Fruit fly (Drosophila melanogaster) whole organism, embryonic: ENCODE measurements around the gene c12.1.

Experiments used
- CG1233 ChIP-seq: fragments of 200-800 bp; sonication (Bioruptor generic); optimal IDR thresholded peaks from 4 replicates; lab custom pipeline; 2018; ENCODE audit warnings: missing biosample characterization, mild to moderate bottlenecking, missing genetic modification characterization
- CG12659 ChIP-seq: fragments of 200-800 bp; sonication (Bioruptor generic); optimal IDR thresholded peaks from 3 replicates; lab custom pipeline; 2017; ENCODE audit warnings: mild to moderate bottlenecking, missing biosample characterization, missing genetic modification reagents, missing genetic modification characterization
- CG13296 ChIP-seq: fragments of 200-800 bp; sonication (Bioruptor generic); optimal IDR thresholded peaks from 3 replicates; lab custom pipeline; 2018; ENCODE audit warnings: missing biosample characterization, mild to moderate bottlenecking, missing genetic modification characterization
- CG14050 ChIP-seq: fragments of 200-800 bp; sonication (Bioruptor generic); IDR thresholded peaks from 3 replicates; pipeline ENCODE4 v1.3.6; 2022; ENCODE audit warnings: missing biosample characterization, missing genetic modification characterization
- CG14860 ChIP-seq: fragments of 200-800 bp; sonication (Bioruptor generic); IDR thresholded peaks from 3 replicates; pipeline ENCODE4 v1.3.6; 2022; ENCODE audit warnings: missing biosample characterization, missing genetic modification characterization; ENCODE audit not compliant: partially characterized antibody
- CG1647 ChIP-seq: fragments of 200-800 bp; sonication (Bioruptor generic); optimal IDR thresholded peaks from 3 replicates; lab custom pipeline; 2016; ENCODE audit warnings: missing biosample characterization, missing genetic modification characterization
- CG17359 ChIP-seq: fragments of 200-800 bp; sonication (Bioruptor generic); optimal IDR thresholded peaks from 3 replicates; lab custom pipeline; 2018; ENCODE audit warnings: missing biosample characterization, mild to moderate bottlenecking, missing genetic modification characterization, moderate library complexity
- CG17385 ChIP-seq: fragments of 200-800 bp; sonication (Bioruptor generic); optimal IDR thresholded peaks from 3 replicates; lab custom pipeline; 2018; ENCODE audit warnings: missing biosample characterization, mild to moderate bottlenecking, missing genetic modification characterization
- CG18011 ChIP-seq: fragments of 200-800 bp; sonication (Bioruptor generic); optimal IDR thresholded peaks from 2 replicates; lab custom pipeline; 2017; ENCODE audit warnings: missing biosample characterization, missing genetic modification characterization, mild to moderate bottlenecking, moderate library complexity, missing genotype
- CG18262 ChIP-seq: fragments of 200-800 bp; optimal IDR thresholded peaks from 3 replicates; lab custom pipeline; 2019; ENCODE audit warnings: missing biosample characterization, mild to moderate bottlenecking, missing genetic modification characterization, moderate library complexity
- CG30403 ChIP-seq: fragments of 200-800 bp; sonication (Bioruptor generic); optimal IDR thresholded peaks from 3 replicates; lab custom pipeline; 2016; ENCODE audit warnings: missing biosample characterization, missing genetic modification characterization
- CG31365 ChIP-seq: fragments of 200-800 bp; sonication (Bioruptor generic); optimal IDR thresholded peaks from 2 replicates; lab custom pipeline; 2018; ENCODE audit warnings: missing biosample characterization, mild to moderate bottlenecking, missing genetic modification characterization
- CG3838 ChIP-seq: fragments of 200-800 bp; sonication (Bioruptor generic); optimal IDR thresholded peaks from 3 replicates; lab custom pipeline; 2016; ENCODE audit warnings: missing biosample characterization, missing genetic modification characterization
- CG4424 ChIP-seq: fragments of 200-800 bp; sonication (Bioruptor generic); optimal IDR thresholded peaks from 3 replicates; lab custom pipeline; 2016; ENCODE audit warnings: missing biosample characterization, missing genetic modification characterization
- CG5180 ChIP-seq: fragments of 200-800 bp; sonication (Bioruptor generic); optimal IDR thresholded peaks from 3 replicates; lab custom pipeline; 2017; ENCODE audit warnings: missing biosample characterization, missing genetic modification characterization, mild to moderate bottlenecking, moderate library complexity, missing genetic modification reagents
- CG6254 ChIP-seq: fragments of 200-800 bp; sonication (Bioruptor generic); optimal IDR thresholded peaks from 3 replicates; lab custom pipeline; 2017; ENCODE audit warnings: mild to moderate bottlenecking, missing biosample characterization, missing genetic modification reagents, missing genetic modification characterization
- CG7839 ChIP-seq: fragments of 200-800 bp; sonication (Bioruptor generic); optimal IDR thresholded peaks from 3 replicates; lab custom pipeline; 2018; ENCODE audit warnings: missing biosample characterization, mild to moderate bottlenecking, missing genetic modification characterization, moderate library complexity
- CG8924 ChIP-seq: fragments of 200-800 bp; optimal IDR thresholded peaks from 3 replicates; lab custom pipeline; 2019; ENCODE audit warnings: missing biosample characterization, mild to moderate bottlenecking, missing genetic modification characterization, moderate library complexity
- CG9437 ChIP-seq: fragments of 200-800 bp; sonication (Bioruptor generic); optimal IDR thresholded peaks from 2 replicates; lab custom pipeline; 2018; ENCODE audit warnings: missing biosample characterization, mild to moderate bottlenecking, missing genetic modification characterization
- CG9817 ChIP-seq: fragments of 200-800 bp; sonication (Bioruptor generic); optimal IDR thresholded peaks from 2 replicates; lab custom pipeline; 2018; ENCODE audit warnings: missing biosample characterization, mild to moderate bottlenecking, missing genetic modification characterization, moderate library complexity
- D19A ChIP-seq: fragments of 200-800 bp; optimal IDR thresholded peaks from 3 replicates; lab custom pipeline; 2019; ENCODE audit warnings: missing biosample characterization, mild to moderate bottlenecking, missing genetic modification characterization, moderate library complexity
- Dad ChIP-seq: fragments of 200-800 bp; sonication (Bioruptor generic); optimal IDR thresholded peaks from 3 replicates; lab custom pipeline; 2016; ENCODE audit warnings: missing biosample characterization, missing genetic modification characterization
- Dfd ChIP-seq, 2 experiments: fragments of >200 bp; optimal IDR thresholded peaks; 2 replicates each; lab custom pipeline; 2017; ENCODE audit warnings: missing biosample characterization in 2 of 2, missing genetic modification characterization in 2 of 2
- E2f2 ChIP-seq: fragments of 200-800 bp; sonication (Bioruptor generic); IDR thresholded peaks from 2 replicates; pipeline ENCODE4 v1.3.6; 2022; ENCODE audit warnings: missing biosample characterization, missing genetic modification characterization
- Eip74EF ChIP-seq, 2 experiments: fragments of 200-800 bp in 1 of 2; fragments of >200 bp in 1 of 2; sonication (Bioruptor generic) in 1 of 2; optimal IDR thresholded peaks; 2 replicates each; lab custom pipeline; 2017 to 2019; ENCODE audit warnings: missing biosample characterization in 2 of 2, missing genetic modification characterization in 2 of 2, mild to moderate bottlenecking in 1 of 2, moderate library complexity in 1 of 2
- Fer3 ChIP-seq: fragments of 200-800 bp; sonication (Bioruptor generic); optimal IDR thresholded peaks from 2 replicates; lab custom pipeline; 2018; ENCODE audit warnings: missing biosample characterization, mild to moderate bottlenecking, missing genetic modification characterization, moderate library complexity
- HLH3B ChIP-seq: fragments of 200-800 bp; sonication (Bioruptor generic); IDR thresholded peaks from 2 replicates; pipeline ENCODE4 v1.3.6; 2022; ENCODE audit warnings: missing biosample characterization, missing genetic modification characterization
- MBD-R2 ChIP-seq: fragments of 200-800 bp; sonication (Bioruptor generic); IDR thresholded peaks from 2 replicates; pipeline ENCODE4 v1.3.6; 2022; ENCODE audit warnings: missing biosample characterization, missing genetic modification characterization
- NC2α ChIP-seq: fragments of 200-800 bp; sonication (Bioruptor generic); optimal IDR thresholded peaks from 2 replicates; lab custom pipeline; 2016; ENCODE audit warnings: missing biosample characterization, missing genetic modification characterization
- Pdp1 ChIP-seq, 2 experiments: fragments of 200-800 bp; sonication (Bioruptor generic); optimal IDR thresholded peaks; 3 replicates each; lab custom pipeline; 2016; ENCODE audit warnings: missing biosample characterization in 2 of 2, missing genetic modification characterization in 2 of 2, mild to moderate bottlenecking in 1 of 2, moderate library complexity in 1 of 2
- Rfx ChIP-seq: fragments of 200-800 bp; sonication (Bioruptor generic); IDR thresholded peaks from 2 replicates; pipeline ENCODE4 v1.3.6; 2022; ENCODE audit warnings: missing biosample characterization, missing genetic modification characterization
- Six4 ChIP-seq: fragments of 200-800 bp; sonication (Bioruptor generic); optimal IDR thresholded peaks from 2 replicates; lab custom pipeline; 2016; ENCODE audit warnings: missing biosample characterization, missing genetic modification characterization
- Sox100B ChIP-seq: fragments of 200-800 bp; sonication (Bioruptor generic); optimal IDR thresholded peaks from 3 replicates; lab custom pipeline; 2018; ENCODE audit warnings: missing biosample characterization, mild to moderate bottlenecking, missing genetic modification characterization
- bab2 ChIP-seq: fragments of 200-800 bp; sonication (Bioruptor generic); optimal IDR thresholded peaks from 2 replicates; lab custom pipeline; 2016; ENCODE audit warnings: missing biosample characterization, missing genetic modification characterization
- dmrt11E ChIP-seq: fragments of 200-800 bp; sonication (Bioruptor generic); optimal IDR thresholded peaks from 3 replicates; lab custom pipeline; 2018; ENCODE audit warnings: missing biosample characterization, mild to moderate bottlenecking, missing genetic modification characterization, moderate library complexity
- dpn ChIP-seq, 2 experiments: fragments of 200-800 bp; sonication (Bioruptor generic); optimal IDR thresholded peaks; 3 replicates each; lab custom pipeline; 2016; ENCODE audit warnings: missing biosample characterization in 2 of 2, missing genetic modification characterization in 2 of 2
- gem ChIP-seq: fragments of 200-800 bp; sonication (Bioruptor generic); optimal IDR thresholded peaks from 2 replicates; lab custom pipeline; 2019; ENCODE audit warnings: missing biosample characterization, mild to moderate bottlenecking, missing genetic modification characterization, moderate library complexity
- grau ChIP-seq: fragments of 200-800 bp; optimal IDR thresholded peaks from 3 replicates; lab custom pipeline; 2019; ENCODE audit warnings: missing biosample characterization, mild to moderate bottlenecking, missing genetic modification characterization, moderate library complexity
- grn ChIP-seq: fragments of 200-800 bp; sonication (Bioruptor generic); optimal IDR thresholded peaks from 3 replicates; lab custom pipeline; 2017; ENCODE audit warnings: missing biosample characterization, missing genetic modification characterization
- lab ChIP-seq: fragments of 200-800 bp; sonication (Bioruptor generic); optimal IDR thresholded peaks from 3 replicates; lab custom pipeline; 2017; ENCODE audit warnings: missing biosample characterization, missing genetic modification characterization, mild to moderate bottlenecking, moderate library complexity, missing genetic modification reagents
- lola ChIP-seq, 3 experiments: fragments of >200 bp in 2 of 3; fragments of 200-800 bp in 1 of 3; sonication (Bioruptor generic) in 1 of 3; optimal IDR thresholded peaks; 2 replicates each; lab custom pipeline; 2017 to 2019; ENCODE audit warnings: missing biosample characterization in 3 of 3, missing genetic modification characterization in 3 of 3, mild to moderate bottlenecking in 1 of 3, moderate library complexity in 1 of 3
- prd ChIP-seq, 3 experiments: fragments of >200 bp in 2 of 3; fragments of 200-800 bp in 1 of 3; sonication (Bioruptor generic) in 1 of 3; optimal IDR thresholded peaks in 2 of 3; IDR thresholded peaks in 1 of 3; 2 replicates in 2 of 3; 3 replicates in 1 of 3; pipeline versions ENCODE4 v1.3.6 to Lab custom; 2017 to 2022; ENCODE audit warnings: missing biosample characterization in 1 of 3, missing genetic modification characterization in 1 of 3
- pros ChIP-seq: fragments of 200-800 bp; sonication (Bioruptor generic); optimal IDR thresholded peaks from 3 replicates; lab custom pipeline; 2019; ENCODE audit warnings: missing biosample characterization, mild to moderate bottlenecking, missing genetic modification characterization, moderate library complexity
- sens-2 ChIP-seq: fragments of 200-800 bp; sonication (Bioruptor generic); IDR thresholded peaks from 2 replicates; pipeline ENCODE4 v1.3.6; 2022; ENCODE audit warnings: missing biosample characterization, missing genetic modification characterization
- sim ChIP-seq: fragments of 200-800 bp; sonication (Bioruptor generic); IDR thresholded peaks from 2 replicates; pipeline ENCODE4 v1.3.6; 2022; ENCODE audit warnings: missing biosample characterization, missing genetic modification characterization
- sug ChIP-seq: fragments of 200-800 bp; optimal IDR thresholded peaks from 2 replicates; lab custom pipeline; 2019; ENCODE audit warnings: missing biosample characterization, mild to moderate bottlenecking, missing genetic modification characterization, moderate library complexity
- tgo ChIP-seq: fragments of 200-800 bp; sonication (Bioruptor generic); IDR thresholded peaks from 3 replicates; pipeline ENCODE4 v1.3.6; 2022; ENCODE audit warnings: missing biosample characterization, missing genetic modification characterization
- vfl ChIP-seq: fragments of 200-800 bp; sonication (Bioruptor generic); optimal IDR thresholded peaks from 2 replicates; lab custom pipeline; 2016; ENCODE audit warnings: missing biosample characterization, missing genetic modification characterization
- wek ChIP-seq: fragments of 200-800 bp; sonication (Bioruptor generic); optimal IDR thresholded peaks from 3 replicates; lab custom pipeline; 2018; ENCODE audit warnings: missing biosample characterization, mild to moderate bottlenecking, missing genetic modification characterization, moderate library complexity

Gene c12.1

DNA sequence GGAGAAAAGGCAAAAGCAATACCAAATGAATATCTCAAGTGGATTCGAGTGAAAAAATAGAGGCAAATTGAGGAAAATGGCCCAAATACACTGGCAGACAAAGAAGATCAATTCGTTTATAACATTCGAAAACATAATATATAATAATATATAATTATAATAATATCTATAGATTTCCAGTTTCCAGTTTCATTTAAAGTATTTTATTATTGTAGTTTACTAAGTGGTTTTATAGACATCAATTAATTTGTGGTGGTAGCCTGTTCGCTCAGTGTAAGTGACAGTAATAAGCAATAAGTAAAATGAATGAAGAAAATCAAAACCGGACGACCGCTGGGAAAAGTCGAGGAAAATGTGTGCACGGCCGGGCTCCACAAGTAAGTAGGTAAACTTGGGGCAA is 31.3 kb upstream of the c12.1 start (continued):
- TF ChIP-seq CG12659 (GFP tag; lab: Kevin White, UChicago) (peak; percentile 31), Dad (GFP tag; lab: Kevin White, UChicago) (no peak), D19A (peak; percentile 40), CG17385 (peak; percentile 31), CG5180 (no peak), CG17359 (tag; lab: Kevin White, UChicago) (peak; percentile 53), sens-2 (GFP tag; lab: Robert Waterston, UW) (no peak), Rfx (GFP tag; lab: Robert Waterston, UW) (peak; percentile 37), gem (tag; lab: Kevin White, UChicago) (peak; percentile 79), bab2 (GFP tag; lab: Kevin White, UChicago) (no peak), wek (GFP tag; lab: Kevin White, UChicago) (no peak), sug (tag; lab: Kevin White, UChicago) (peak; percentile 0), Pdp1 (GFP tag; optimal IDR thresholded peaks at IDR 0.05; lab: Kevin White, UChicago) (no peak), CG9437 (peak; percentile 17), CG30403 (GFP tag; lab: Kevin White, UChicago) (peak; percentile 2), CG3838 (GFP tag; lab: Kevin White, UChicago) (no peak), dpn (GFP tag; optimal IDR thresholded peaks at IDR 0.05; lab: Kevin White, UChicago) (peak in 1 of 2 experiments; percentile 22), sim (GFP tag; lab: Robert Waterston, UW) (no peak), CG6254 (GFP tag; lab: Kevin White, UChicago) (peak; percentile 30), CG1647 (GFP tag; lab: Kevin White, UChicago) (no peak), pros (GFP tag; lab: Kevin White, UChicago) (no peak), MBD-R2 (0 out of 2 replicates have a peak, but pooled peaks have one; percentile 15), CG8924 (peak; percentile 53), lab (GFP tag; lab: Kevin White, UChicago) (peak; percentile 64), CG1233 (GFP tag; lab: Kevin White, UChicago) (peak; percentile 2), tgo (GFP tag; lab: Robert Waterston, UW) (peak; percentile 48; the same call in 2 of the 3 replicates), grn (GFP tag; lab: Kevin White, UChicago) (no peak), CG13296 (peak; percentile 28), vfl (GFP tag; lab: Kevin White, UChicago) (no peak), HLH3B (GFP tag; lab: Robert Waterston, UW) (0 out of 2 replicates have a peak, but pooled peaks have one; percentile 32), E2f2 (peak; percentile 20; the same call in 1 of the 2 replicates), dmrt11E (tag; lab: Kevin White, UChicago) (peak; percentile 31), prd (optimal IDR thresholded peaks at IDR 0.05; lab: Kevin White, UChicago) (no peak), prd (GFP tag; IDR thresholded peaks at IDR 0.05; lab: Robert Waterston, UW) (peak; percentile 60), CG31365 (tag; lab: Kevin White, UChicago) (no peak), NC2α (GFP tag; lab: Kevin White, UChicago) (no peak), CG9817 (peak; percentile 14), CG14860 (GFP tag; lab: Robert Waterston, UW) (no peak), Dfd (GFP tag; optimal IDR thresholded peaks at IDR 0.05; lab: Kevin White, UChicago) (no peak), CG18262 (tag; lab: Kevin White, UChicago) (peak; percentile 47), grau (peak; percentile 62), Six4 (peak; percentile 11), Sox100B (GFP tag; lab: Kevin White, UChicago) (peak; percentile 31), CG7839 (peak; percentile 65), lola (GFP tag; optimal IDR thresholded peaks at IDR 0.05; lab: Kevin White, UChicago) (peak in 1 of 3 experiments; percentile 17), Fer3 (tag; lab: Kevin White, UChicago) (peak; percentile 38), CG18011 (no peak), CG4424 (no peak), CG14050 (GFP tag; lab: Robert Waterston, UW) (no peak), Eip74EF (GFP tag; optimal IDR thresholded peaks at IDR 0.05; lab: Kevin White, UChicago) (peak in 1 of 2 experiments; percentile 10)
